Worm (Caenorhabditis elegans): ENCODE measurements around the gene ZK1098.6.

The ZK1098.6 gene

ce11 chrIII:9526851-9527250, at the start of gene ZK1098.6:
Gene ZK1098.6 (plus strand): TSS chrIII:9527151.
- TF ChIP-seq fkh-6 (tag; optimal IDR thresholded peaks at IDR 0.05) = no peak
- TF ChIP-seq elt-2 (tag; optimal IDR thresholded peaks at IDR 0.05) = no peak
- TF ChIP-seq ztf-16 (tag; optimal IDR thresholded peaks at IDR 0.05) = no peak
- no peak for TF ChIP-seq hlh-13 (GFP tag; optimal IDR thresholded peaks at IDR 0.05)
- TF ChIP-seq ceh-6 (GFP tag; optimal IDR thresholded peaks at IDR 0.05) = no peak
- TF ChIP-seq eyg-1 (tag; optimal IDR thresholded peaks at IDR 0.05) = no peak
- no peak for TF ChIP-seq tbx-2 (tag; optimal IDR thresholded peaks at IDR 0.05)
- no peak for TF ChIP-seq nhr-232 (tag; optimal IDR thresholded peaks at IDR 0.05)
- no peak for TF ChIP-seq fax-1 (tag; optimal IDR thresholded peaks at IDR 0.05)
- TF ChIP-seq sdc-2 (tag; optimal IDR thresholded peaks at IDR 0.05) = no peak
- TF ChIP-seq ceh-30 (tag; optimal IDR thresholded peaks at IDR 0.05) = no peak
- TF ChIP-seq mec-3 (tag; optimal IDR thresholded peaks at IDR 0.05; ENCODE audit: borderline replicate concordance) = no peak
- no peak for TF ChIP-seq ceh-18 (tag; optimal IDR thresholded peaks at IDR 0.05)

DNA sequence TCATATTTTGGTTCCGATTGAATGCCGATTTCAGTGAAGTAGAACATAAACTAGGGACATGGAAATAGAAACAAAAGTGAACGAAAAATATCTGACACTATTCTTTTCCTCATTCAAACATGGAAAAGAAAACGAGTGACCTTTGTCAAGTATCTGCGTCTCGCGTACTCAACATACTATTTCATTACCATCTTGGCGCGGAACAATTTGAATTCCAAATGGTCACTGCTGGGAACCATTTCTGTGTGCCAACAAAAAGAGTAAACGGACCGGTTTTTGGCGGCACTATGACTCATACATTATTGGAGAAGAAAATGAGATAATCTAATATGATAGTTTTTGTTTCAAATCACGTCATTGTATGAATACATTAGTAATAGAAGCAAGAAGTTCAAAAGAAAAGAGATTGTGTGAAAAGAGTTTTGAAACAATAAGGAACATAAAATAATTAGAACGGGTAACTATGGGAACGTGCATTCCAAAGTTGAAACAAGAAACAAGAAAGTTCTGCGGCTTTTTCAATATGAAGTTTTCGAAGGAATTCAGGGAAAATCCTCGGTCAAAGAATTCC, 44.4 kb upstream of the ZK1098.6 start:
- TF ChIP-seq K09A11.1 (tag; optimal IDR thresholded peaks at IDR 0.05; ENCODE audit: insufficient read depth) (no peak), pha-4 (tag; optimal IDR thresholded peaks at IDR 0.05) (no peak), nhr-232 (tag; optimal IDR thresholded peaks at IDR 0.05) (no peak), zip-5 (tag; optimal IDR thresholded peaks at IDR 0.05) (no peak), ttx-3 (tag; optimal IDR thresholded peaks at IDR 0.05) (no peak), ceh-6 (GFP tag; optimal IDR thresholded peaks at IDR 0.05) (no peak), ceh-24 (tag; optimal IDR thresholded peaks at IDR 0.05) (no peak), unc-86 (tag; optimal IDR thresholded peaks at IDR 0.05) (no peak), ceh-34 (tag; optimal IDR thresholded peaks at IDR 0.05) (no peak), ceh-45 (GFP tag; IDR thresholded peaks at IDR 0.05) (no peak), tbx-7 (tag; optimal IDR thresholded peaks at IDR 0.05) (no peak), eyg-1 (tag; optimal IDR thresholded peaks at IDR 0.05) (no peak)

DNA sequence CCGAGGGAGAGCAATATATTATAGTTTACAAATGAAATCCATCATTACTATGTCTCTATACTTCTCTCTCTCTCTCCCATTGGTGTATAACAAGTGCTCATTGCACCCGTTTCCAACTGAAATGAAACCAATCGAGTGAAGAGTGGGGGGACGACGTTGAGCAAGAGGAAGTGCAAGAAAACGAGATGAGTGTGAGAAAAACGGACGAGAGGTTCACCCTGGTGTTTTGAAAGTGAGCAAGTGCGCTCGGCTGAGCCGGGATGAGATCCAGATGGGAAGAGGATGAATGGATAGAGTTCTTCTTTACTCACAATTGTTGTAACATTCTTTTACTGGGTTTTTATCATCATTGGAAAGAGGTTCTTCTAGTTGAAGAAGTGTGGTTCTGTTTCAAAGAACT, 43.2 kb upstream of the ZK1098.6 start:
- TF ChIP-seq hlh-13 (GFP tag; optimal IDR thresholded peaks at IDR 0.05) = no peak
- no peak for TF ChIP-seq unc-3 (GFP tag; conservative IDR thresholded peaks at IDR 0.05)
- no peak for TF ChIP-seq unc-3 (tag; optimal IDR thresholded peaks at IDR 0.05)
- no peak for TF ChIP-seq T23F11.4 (GFP tag; optimal IDR thresholded peaks at IDR 0.05)
- TF ChIP-seq ceh-34 (tag; optimal IDR thresholded peaks at IDR 0.05) = peak; percentile 32
- peak; percentile 54 for TF ChIP-seq unc-42 (tag; optimal IDR thresholded peaks at IDR 0.05)
- TF ChIP-seq ceh-31 (tag; optimal IDR thresholded peaks at IDR 0.05) = peak; percentile 56
- TF ChIP-seq lim-6 (tag; optimal IDR thresholded peaks at IDR 0.05) = no peak
- TF ChIP-seq nfya-1 (tag; optimal IDR thresholded peaks at IDR 0.05) = peak; percentile 59
- no peak for TF ChIP-seq sox-2 (GFP tag; IDR thresholded peaks at IDR 0.05)
- TF ChIP-seq pqm-1 (tag; optimal IDR thresholded peaks at IDR 0.05) = no peak
- TF ChIP-seq pros-1 (tag; optimal IDR thresholded peaks at IDR 0.05) = no peak
- TF ChIP-seq eyg-1 (tag; optimal IDR thresholded peaks at IDR 0.05) = no peak
- TF ChIP-seq nhr-11 (tag; optimal IDR thresholded peaks at IDR 0.05) = no peak
- TF ChIP-seq ceh-18 (tag; optimal IDR thresholded peaks at IDR 0.05) = no peak
- no peak for TF ChIP-seq ztf-16 (tag; optimal IDR thresholded peaks at IDR 0.05)
- no peak for TF ChIP-seq sdc-2 (tag; optimal IDR thresholded peaks at IDR 0.05)
- TF ChIP-seq sox-4 (tag; optimal IDR thresholded peaks at IDR 0.05) = no peak
- no peak for TF ChIP-seq unc-86 (tag; optimal IDR thresholded peaks at IDR 0.05)
- TF ChIP-seq pax-1 (tag; optimal IDR thresholded peaks at IDR 0.05) = no peak
- TF ChIP-seq ceh-9 (tag; optimal IDR thresholded peaks at IDR 0.05) = no peak
- TF ChIP-seq hlh-8 (tag; optimal IDR thresholded peaks at IDR 0.05) = peak; percentile 80
- no peak for TF ChIP-seq lin-11 (tag; optimal IDR thresholded peaks at IDR 0.05)

DNA sequence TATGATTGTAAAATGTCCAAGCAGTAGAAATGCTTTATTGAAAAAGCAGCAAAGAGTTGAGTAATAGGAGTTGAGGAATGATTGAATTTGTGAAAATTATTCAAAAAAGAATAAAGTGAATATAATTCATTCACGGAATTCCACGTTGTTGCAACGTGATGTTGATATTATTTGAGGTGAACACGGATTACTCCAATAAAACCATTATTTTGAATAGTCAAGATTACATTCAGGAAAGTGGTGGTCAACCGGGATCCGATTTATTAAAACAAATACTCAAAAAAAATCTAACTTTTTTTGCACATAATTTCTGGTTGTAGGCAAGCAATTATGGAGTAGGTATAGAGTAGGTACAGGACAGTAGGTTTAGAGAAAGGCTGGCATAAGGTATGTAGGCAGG, 41.6 kb upstream of the ZK1098.6 start, which contains the start of gene bre-3:
Gene bre-3, minus strand, starts transcription at position 101 of the 400 bp plus-strand sequence.
- no peak for TF ChIP-seq fax-1 (tag; optimal IDR thresholded peaks at IDR 0.05)
- no peak for TF ChIP-seq sdc-2 (tag; optimal IDR thresholded peaks at IDR 0.05)
- no peak for TF ChIP-seq nfya-1 (tag; optimal IDR thresholded peaks at IDR 0.05)
- no peak for TF ChIP-seq dve-1 (tag; optimal IDR thresholded peaks at IDR 0.05)
- no peak for TF ChIP-seq mec-3 (tag; optimal IDR thresholded peaks at IDR 0.05; ENCODE audit: borderline replicate concordance)
- no peak for TF ChIP-seq tbx-7 (tag; optimal IDR thresholded peaks at IDR 0.05)
- TF ChIP-seq hlh-6 (tag; optimal IDR thresholded peaks at IDR 0.05) = no peak

All from whole organism, late embryonic.